Fruit fly (Drosophila melanogaster) Kc167 (cell line): ENCODE data around the gene CG9483.

Source experiments
- Myc ChIP-seq: fragments of >200 bp; optimal IDR thresholded peaks from 2 replicates; lab custom pipeline; 2017; ENCODE audit warnings: missing external identifiers
- Sin3A ChIP-seq: fragments of >200 bp; optimal IDR thresholded peaks from 2 replicates; lab custom pipeline; 2018; ENCODE audit warnings: missing external identifiers
- h ChIP-seq: fragments of >200 bp; optimal IDR thresholded peaks from 3 replicates; lab custom pipeline; 2018; ENCODE audit warnings: missing external identifiers
- insv ChIP-seq: fragments of >200 bp; optimal IDR thresholded peaks from 3 replicates; lab custom pipeline; 2018; ENCODE audit warnings: missing external identifiers
- psq ChIP-seq: fragments of >200 bp; optimal IDR thresholded peaks from 2 replicates; lab custom pipeline; 2017; ENCODE audit warnings: missing external identifiers
- ttk ChIP-seq: sonication (Bioruptor generic); optimal IDR thresholded peaks from 2 replicates; lab custom pipeline; 2017; ENCODE audit warnings: missing external identifiers

Gene CG9483

dm6 chr2L:8866467-8866866 lies at the start of gene CG9483:
TSS of gene CG9483 (plus strand) at chr2L:8866767.
- no peak for TF ChIP-seq h (lab: Kevin White, UChicago)
- no peak for TF ChIP-seq psq (lab: Kevin White, UChicago)
- TF ChIP-seq insv, result no peak
- no peak for TF ChIP-seq Myc
- TF ChIP-seq Sin3A (lab: Kevin White, UChicago), result no peak
- no peak for TF ChIP-seq ttk (lab: Kevin White, UChicago)

dm6 chr2L:8817343-8817742 lies 49.2 kb upstream of the CG9483 start:
- TF ChIP-seq Myc, result no peak

- TF ChIP-seq ttk (lab: Kevin White, UChicago), result no peak
Observed at dm6 chr2L:8820539-8820938, 46.0 kb upstream of the CG9483 start.

dm6 chr2L:8825222-8825869 lies 41.2 kb upstream of the CG9483 start, which contains the start of gene SoxN:
TSS of gene SoxN (plus strand) at chr2L:8825645.
- TF ChIP-seq Myc, result no peak
- TF ChIP-seq psq (lab: Kevin White, UChicago), result no peak
- TF ChIP-seq ttk (lab: Kevin White, UChicago), result no peak
- TF ChIP-seq insv, result no peak
- TF ChIP-seq h (lab: Kevin White, UChicago), result no peak
- TF ChIP-seq Sin3A (lab: Kevin White, UChicago), result no peak

- TF ChIP-seq Sin3A (lab: Kevin White, UChicago), result no peak
- no peak for TF ChIP-seq ttk (lab: Kevin White, UChicago)
- no peak for TF ChIP-seq Myc
- no peak for TF ChIP-seq insv
- TF ChIP-seq psq (lab: Kevin White, UChicago), result no peak
- TF ChIP-seq h (lab: Kevin White, UChicago), result no peak
Observed at dm6 chr2L:8828387-8828786, 38.2 kb upstream of the CG9483 start.

dm6 chr2L:8832386-8833210 lies 34.0 kb upstream of the CG9483 start:
- TF ChIP-seq h (lab: Kevin White, UChicago), result no peak
- no peak for TF ChIP-seq psq (lab: Kevin White, UChicago)
- TF ChIP-seq ttk (lab: Kevin White, UChicago), result no peak
- TF ChIP-seq insv, result no peak
- TF ChIP-seq Myc, result no peak
- TF ChIP-seq Sin3A (lab: Kevin White, UChicago), result no peak

dm6 chr2L:8834806-8835483 lies 31.6 kb upstream of the CG9483 start:
- TF ChIP-seq Myc (no peak), ttk (lab: Kevin White, UChicago) (no peak), insv (no peak), h (lab: Kevin White, UChicago) (no peak), Sin3A (lab: Kevin White, UChicago) (no peak), psq (lab: Kevin White, UChicago) (no peak)

- TF ChIP-seq Sin3A (lab: Kevin White, UChicago), result no peak
- TF ChIP-seq psq (lab: Kevin White, UChicago), result no peak
- no peak for TF ChIP-seq ttk (lab: Kevin White, UChicago)
- TF ChIP-seq Myc, result no peak
- no peak for TF ChIP-seq insv
- no peak for TF ChIP-seq h (lab: Kevin White, UChicago)
Observed at dm6 chr2L:8839193-8839592, 27.4 kb upstream of the CG9483 start.

dm6 chr2L:8840717-8841116 lies 25.9 kb upstream of the CG9483 start:
- TF ChIP-seq Sin3A (lab: Kevin White, UChicago), result no peak
- no peak for TF ChIP-seq h (lab: Kevin White, UChicago)
- no peak for TF ChIP-seq Myc
- TF ChIP-seq insv, result no peak
- TF ChIP-seq ttk (lab: Kevin White, UChicago), result no peak
- no peak for TF ChIP-seq psq (lab: Kevin White, UChicago)

- TF ChIP-seq Myc (no peak), psq (lab: Kevin White, UChicago) (no peak), Sin3A (lab: Kevin White, UChicago) (no peak), ttk (lab: Kevin White, UChicago) (no peak), insv (no peak), h (lab: Kevin White, UChicago) (no peak)
Observed at dm6 chr2L:8841490-8842261, 24.9 kb upstream of the CG9483 start.

- TF ChIP-seq Myc (no peak), Sin3A (lab: Kevin White, UChicago) (no peak), ttk (lab: Kevin White, UChicago) (no peak), insv (no peak), h (lab: Kevin White, UChicago) (no peak), psq (lab: Kevin White, UChicago) (no peak)
Observed at dm6 chr2L:8842262-8842561, 24.4 kb upstream of the CG9483 start.

dm6 chr2L:8843593-8843992 lies 23.0 kb upstream of the CG9483 start:
- TF ChIP-seq ttk (lab: Kevin White, UChicago) (no peak), h (lab: Kevin White, UChicago) (no peak), insv (no peak), Sin3A (lab: Kevin White, UChicago) (no peak), psq (lab: Kevin White, UChicago) (no peak), Myc (no peak)
